Worm (Caenorhabditis elegans) whole organism, L2 larva: ENCODE results near the gene F26G1.2.

Experiments used
- F13H6.1 ChIP-seq: sonication (generic microtip); optimal IDR thresholded peaks from 2 replicates; lab custom pipeline; 2016; ENCODE audit warnings: missing genetic modification characterization, missing compliant biosample characterization
- Y55F3AM.14 ChIP-seq: fragments of 200-800 bp; sonication (Bioruptor generic); optimal IDR thresholded peaks from 2 replicates; lab custom pipeline; 2018; ENCODE audit warnings: mild to moderate bottlenecking, missing genetic modification characterization, missing compliant biosample characterization
- ama-1 ChIP-seq: fragments of 150-350 bp; optimal IDR thresholded peaks from 2 replicates; lab custom pipeline; 2018; ENCODE audit warnings: inconsistent platforms
- blmp-1 ChIP-seq: sonication (generic microtip); optimal IDR thresholded peaks from 2 replicates; lab custom pipeline; 2017; ENCODE audit warnings: missing genetic modification characterization, mild to moderate bottlenecking, missing compliant biosample characterization, antibody characterized with exemption, moderate library complexity; ENCODE audit not compliant: insufficient read depth
- ceh-16 ChIP-seq: fragments of 150-350 bp; optimal IDR thresholded peaks from 2 replicates; lab custom pipeline; 2014; ENCODE audit warnings: missing biosample characterization, missing genetic modification characterization
- ceh-82 ChIP-seq: fragments of 150-350 bp; optimal IDR thresholded peaks from 2 replicates; lab custom pipeline; 2014; ENCODE audit warnings: missing biosample characterization, missing genetic modification characterization
- crh-2 ChIP-seq: sonication (generic microtip); optimal IDR thresholded peaks from 2 replicates; lab custom pipeline; 2017; ENCODE audit warnings: missing biosample characterization, missing genetic modification characterization
- egl-27 ChIP-seq: sonication (generic microtip); optimal IDR thresholded peaks from 3 replicates; lab custom pipeline; 2017; ENCODE audit warnings: missing biosample characterization, missing genetic modification reagents, missing genetic modification characterization
- fos-1 ChIP-seq: fragments of 150-350 bp; optimal IDR thresholded peaks from 2 replicates; lab custom pipeline; 2014; ENCODE audit warnings: missing biosample characterization, missing genetic modification characterization
- gmeb-1 ChIP-seq: fragments of 150-350 bp; optimal IDR thresholded peaks from 2 replicates; lab custom pipeline; 2014; ENCODE audit warnings: missing biosample characterization, missing genetic modification characterization
- lin-11 ChIP-seq: fragments of 150-350 bp; sonication (generic microtip); optimal IDR thresholded peaks from 2 replicates; lab custom pipeline; 2014; ENCODE audit warnings: missing biosample characterization, missing genetic modification characterization, inconsistent platforms, mixed read lengths
- lin-13 ChIP-seq: fragments of 150-350 bp; optimal IDR thresholded peaks from 2 replicates; lab custom pipeline; 2014; ENCODE audit warnings: missing biosample characterization, missing genetic modification reagents, missing genetic modification characterization
- lsy-2 ChIP-seq, 2 experiments: fragments of 150-350 bp in 1 of 2; sonication (generic microtip) in 1 of 2; optimal IDR thresholded peaks; 2 replicates each; lab custom pipeline; 2014 to 2017; ENCODE audit warnings: missing biosample characterization in 2 of 2, missing genetic modification characterization in 2 of 2
- mab-5 ChIP-seq: fragments of 150-350 bp; optimal IDR thresholded peaks from 2 replicates; lab custom pipeline; 2014; ENCODE audit warnings: missing biosample characterization, missing genetic modification characterization
- mbf-1 ChIP-seq: sonication (generic microtip); optimal IDR thresholded peaks from 2 replicates; lab custom pipeline; 2017; ENCODE audit warnings: missing biosample characterization, missing genetic modification characterization
- mdl-1 ChIP-seq, 2 experiments: fragments of 150-350 bp in 1 of 2; sonication (generic microtip) in 1 of 2; optimal IDR thresholded peaks; 2 replicates each; lab custom pipeline; 2017; ENCODE audit warnings: missing biosample characterization in 2 of 2, missing genetic modification characterization in 2 of 2
- nhr-11 ChIP-seq: fragments of 150-350 bp; optimal IDR thresholded peaks from 2 replicates; lab custom pipeline; 2014; ENCODE audit warnings: missing biosample characterization, missing genetic modification characterization
- nhr-12 ChIP-seq: fragments of 150-350 bp; optimal IDR thresholded peaks from 2 replicates; lab custom pipeline; 2014; ENCODE audit warnings: missing biosample characterization, missing genetic modification characterization
- nhr-129 ChIP-seq: fragments of 150-350 bp; optimal IDR thresholded peaks from 2 replicates; lab custom pipeline; 2014; ENCODE audit warnings: missing biosample characterization, missing genetic modification characterization
- nhr-21 ChIP-seq: fragments of 150-350 bp; optimal IDR thresholded peaks from 2 replicates; lab custom pipeline; 2014; ENCODE audit warnings: missing biosample characterization, missing genetic modification characterization
- nhr-237 ChIP-seq: fragments of 150-350 bp; optimal IDR thresholded peaks from 2 replicates; lab custom pipeline; 2014; ENCODE audit warnings: missing biosample characterization, missing genetic modification characterization
- nhr-25 ChIP-seq: fragments of 150-350 bp; sonication (generic microtip); optimal IDR thresholded peaks from 3 replicates; lab custom pipeline; 2014; ENCODE audit warnings: missing biosample characterization, missing genetic modification characterization
- nhr-6 ChIP-seq: fragments of 150-350 bp; optimal IDR thresholded peaks from 2 replicates; lab custom pipeline; 2014; ENCODE audit warnings: missing biosample characterization, missing genetic modification characterization
- nhr-77 ChIP-seq: fragments of 150-350 bp; optimal IDR thresholded peaks from 2 replicates; lab custom pipeline; 2014; ENCODE audit warnings: missing biosample characterization, missing genetic modification characterization
- skn-1 ChIP-seq: sonication (generic microtip); optimal IDR thresholded peaks from 2 replicates; lab custom pipeline; 2017; ENCODE audit warnings: missing biosample characterization, missing genetic modification characterization
- sma-9 ChIP-seq, 2 experiments: fragments of 150-350 bp in 1 of 2; sonication (generic microtip) in 1 of 2; optimal IDR thresholded peaks; 2 replicates each; lab custom pipeline; 2014 to 2016; ENCODE audit warnings: missing genetic modification characterization in 2 of 2, mild to moderate bottlenecking in 1 of 2, missing biosample characterization in 1 of 2, missing compliant biosample characterization in 1 of 2, missing genetic modification reagents in 1 of 2, moderate library complexity in 1 of 2
- snpc-4 ChIP-seq: fragments of 150-350 bp; optimal IDR thresholded peaks from 2 replicates; lab custom pipeline; 2014; ENCODE audit warnings: missing biosample characterization, missing genetic modification characterization
- unc-39 ChIP-seq: fragments of 150-350 bp; optimal IDR thresholded peaks from 2 replicates; lab custom pipeline; 2014; ENCODE audit warnings: missing biosample characterization, missing genetic modification characterization
- unc-55 ChIP-seq: fragments of 150-350 bp; sonication (generic microtip); optimal IDR thresholded peaks from 3 replicates; lab custom pipeline; 2014; ENCODE audit warnings: missing biosample characterization, missing genetic modification reagents, missing genetic modification characterization
- unc-62 ChIP-seq: fragments of 150-350 bp; optimal IDR thresholded peaks from 2 replicates; lab custom pipeline; 2014; ENCODE audit warnings: missing biosample characterization, missing genetic modification reagents, missing genetic modification characterization
- zag-1 ChIP-seq: fragments of 150-350 bp; optimal IDR thresholded peaks from 2 replicates; lab custom pipeline; 2014; ENCODE audit warnings: missing biosample characterization, missing genetic modification characterization
- ztf-1 ChIP-seq: fragments of 200-800 bp; sonication (Bioruptor generic); conservative IDR thresholded peaks from 2 replicates; pipeline ENCODE4 v1.3.6; 2022; ENCODE audit warnings: missing genetic modification characterization, missing compliant biosample characterization
- ztf-4 ChIP-seq: fragments of 150-350 bp; optimal IDR thresholded peaks from 2 replicates; lab custom pipeline; 2014; ENCODE audit warnings: missing biosample characterization, missing genetic modification characterization

F26G1.2 gene

DNA sequence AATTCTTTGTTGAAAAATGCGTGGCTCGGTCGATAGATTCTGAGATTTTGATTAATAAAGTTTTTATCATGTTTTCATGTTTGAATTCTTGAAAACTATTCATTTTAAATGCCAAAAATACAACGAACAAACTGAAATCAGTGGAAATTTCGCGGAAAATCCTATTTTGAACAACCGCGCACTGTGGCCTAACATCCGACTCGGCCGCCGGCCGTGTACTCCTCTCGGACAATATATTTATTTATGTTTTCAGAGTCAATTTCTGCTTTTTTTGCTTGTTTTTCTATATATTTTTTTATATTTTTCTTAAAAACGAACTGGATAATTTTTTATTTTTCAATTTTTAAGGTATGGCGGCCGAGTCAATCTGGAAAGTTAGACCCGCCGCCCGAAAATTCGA lies 28.4 kb downstream of the F26G1.2 start, which contains the start of gene F26G1.1 (continued):
- TF ChIP-seq mdl-1 (tag; optimal IDR thresholded peaks at IDR 0.05; lab: Kevin White, UChicago) (no peak), sma-9 (GFP tag; optimal IDR thresholded peaks at IDR 0.05; lab: Kevin White, UChicago) (peak; percentile 76), sma-9 (tag; optimal IDR thresholded peaks at IDR 0.05; lab: Kevin White, UChicago) (no peak), ceh-82 (tag; lab: Kevin White, UChicago) (no peak)

DNA sequence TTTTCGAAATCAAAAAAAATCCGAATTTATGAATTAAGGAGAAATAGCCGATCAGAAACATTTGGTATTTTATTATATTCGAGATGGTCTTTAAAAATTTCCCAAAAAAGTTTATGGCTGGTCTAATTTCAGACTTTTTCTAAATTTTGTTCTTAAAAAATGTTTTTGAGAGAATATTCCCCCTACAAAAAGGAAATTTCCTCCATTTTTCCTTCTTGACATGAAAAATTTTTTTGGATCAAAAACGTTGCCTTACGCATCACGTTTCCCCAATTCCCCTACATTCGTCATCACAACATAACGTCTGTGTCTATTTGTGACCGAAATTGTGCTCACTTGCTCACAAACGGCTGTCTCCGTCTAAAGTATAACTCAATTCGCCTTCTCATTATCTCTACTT lies 30.4 kb downstream of the F26G1.2 start:
- no peak for TF ChIP-seq fos-1 (tag; lab: Kevin White, UChicago)
- TF ChIP-seq lin-11 = no peak
- TF ChIP-seq unc-39 (tag; lab: Kevin White, UChicago) = no peak
- TF ChIP-seq mab-5 = no peak
- no peak for TF ChIP-seq unc-55 (GFP tag; lab: Kevin White, UChicago)
- no peak for TF ChIP-seq gmeb-1
- no peak for TF ChIP-seq zag-1

DNA sequence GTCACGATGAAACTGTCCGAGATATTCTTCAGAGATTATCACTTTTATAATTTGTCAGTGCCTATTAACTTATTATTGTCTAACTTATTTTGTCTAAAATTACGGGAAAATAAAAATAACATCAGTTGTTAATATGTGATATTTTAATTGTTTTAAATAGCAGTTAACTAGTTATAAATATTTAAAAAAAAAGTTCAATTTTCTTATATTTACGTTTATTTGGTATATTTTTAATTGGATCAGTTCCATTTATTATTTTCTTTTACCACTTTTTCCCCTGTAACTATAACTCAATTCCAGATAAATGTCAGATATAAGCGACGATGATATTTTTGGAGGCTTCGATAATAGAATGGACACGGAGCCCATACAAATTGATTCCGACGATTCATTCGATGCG lies 32.6 kb downstream of the F26G1.2 start, which contains the start of gene C33F10.4:
Gene C33F10.4 (plus strand): TSS at position 301 of the 400 bp plus-strand sequence.
- TF ChIP-seq unc-39 (tag; lab: Kevin White, UChicago) = no peak
- TF ChIP-seq unc-62 (GFP tag; lab: Kevin White, UChicago) = no peak
- TF ChIP-seq sma-9 (GFP tag; optimal IDR thresholded peaks at IDR 0.05; lab: Kevin White, UChicago) = no peak
- TF ChIP-seq sma-9 (tag; optimal IDR thresholded peaks at IDR 0.05; lab: Kevin White, UChicago) = no peak
- no peak for TF ChIP-seq F13H6.1 (tag; lab: Kevin White, UChicago)
- TF ChIP-seq Y55F3AM.14 (GFP tag; lab: Kevin White, UChicago) = no peak
- no peak for TF ChIP-seq nhr-21 (tag; lab: Kevin White, UChicago)
- TF ChIP-seq nhr-25 (tag; lab: Kevin White, UChicago) = no peak
- no peak for TF ChIP-seq ztf-4
- TF ChIP-seq zag-1 = no peak
- TF ChIP-seq lin-13 (GFP tag; lab: Kevin White, UChicago) = no peak
- no peak for TF ChIP-seq egl-27 (tag; lab: Kevin White, UChicago)
- TF ChIP-seq nhr-11 (tag; lab: Kevin White, UChicago) = no peak

DNA sequence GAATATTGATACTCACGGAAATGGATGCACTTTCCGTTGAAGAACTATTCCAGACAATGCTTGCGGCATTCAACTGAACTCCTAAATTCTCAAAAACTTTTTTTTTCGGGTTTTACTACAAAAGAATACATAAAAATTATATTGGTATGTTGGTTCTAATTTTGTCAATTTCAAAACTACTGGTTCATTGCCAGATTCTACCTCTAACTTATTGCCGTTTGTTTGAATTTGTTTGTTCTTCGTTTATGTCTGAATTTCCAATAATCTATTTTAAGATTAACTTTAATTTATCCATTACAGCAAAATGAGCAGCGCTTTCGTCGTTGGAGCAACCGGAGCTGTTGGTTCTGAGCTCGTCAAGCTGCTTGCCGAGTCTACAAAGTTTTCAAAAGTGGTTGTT lies 34.2 kb downstream of the F26G1.2 start, which contains the start of gene C33F10.14:
Gene C33F10.14 (plus strand): TSS at position 301 of the 400 bp plus-strand sequence.
- TF ChIP-seq crh-2 (tag; lab: Kevin White, UChicago) (no peak), skn-1 (tag; lab: Kevin White, UChicago) (no peak), zag-1 (no peak), ama-1 (lab: Kevin White, UChicago) (no peak), nhr-237 (tag; lab: Kevin White, UChicago) (no peak)

DNA sequence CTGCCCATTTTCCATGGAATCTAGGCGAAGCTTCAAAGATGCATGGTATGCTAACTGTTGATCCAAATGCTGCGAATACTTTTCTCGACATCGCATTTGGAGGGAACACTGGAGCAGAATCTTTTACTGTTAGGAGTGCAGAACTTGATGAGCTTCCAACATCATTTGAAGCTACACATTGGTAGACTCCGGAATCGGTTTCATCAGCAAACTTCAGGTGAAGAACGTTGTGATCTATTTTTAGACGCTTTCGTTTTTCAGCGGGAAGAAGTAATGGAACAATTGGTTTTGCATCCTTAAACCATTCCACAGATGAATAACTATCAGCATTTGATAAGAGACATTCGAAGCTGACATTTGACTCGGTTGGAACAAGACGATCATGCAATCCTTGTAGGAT lies 37.6 kb downstream of the F26G1.2 start:
- TF ChIP-seq ztf-1 (GFP tag; lab: Robert Waterston, UW) = no peak
- TF ChIP-seq fos-1 (tag; lab: Kevin White, UChicago) = no peak
- no peak for TF ChIP-seq nhr-12
- no peak for TF ChIP-seq ceh-16 (tag; lab: Kevin White, UChicago)

DNA sequence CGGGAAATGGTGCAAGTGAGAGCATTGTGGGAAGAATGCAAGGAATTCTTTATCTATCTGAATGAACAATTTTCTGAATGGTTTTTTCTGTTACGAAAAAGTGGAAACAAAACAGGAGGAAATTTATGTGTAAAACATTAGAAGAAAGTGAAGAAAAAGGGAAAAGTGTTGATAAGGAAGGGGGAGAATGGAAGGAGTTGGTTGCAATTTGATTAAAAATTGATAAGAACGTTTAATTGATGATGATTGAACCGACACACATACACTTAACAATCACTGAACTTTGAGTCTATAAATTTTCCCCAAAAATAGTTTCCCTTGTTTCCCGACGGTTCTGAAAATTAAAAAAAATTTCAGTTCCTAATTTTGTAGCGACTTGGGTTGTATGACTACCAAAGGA lies 40.0 kb downstream of the F26G1.2 start:
- TF ChIP-seq blmp-1 (tag; lab: Kevin White, UChicago) (peak; percentile 77), fos-1 (tag; lab: Kevin White, UChicago) (peak; percentile 83), crh-2 (tag; lab: Kevin White, UChicago) (peak; percentile 24), nhr-6 (tag; lab: Kevin White, UChicago) (no peak)

DNA sequence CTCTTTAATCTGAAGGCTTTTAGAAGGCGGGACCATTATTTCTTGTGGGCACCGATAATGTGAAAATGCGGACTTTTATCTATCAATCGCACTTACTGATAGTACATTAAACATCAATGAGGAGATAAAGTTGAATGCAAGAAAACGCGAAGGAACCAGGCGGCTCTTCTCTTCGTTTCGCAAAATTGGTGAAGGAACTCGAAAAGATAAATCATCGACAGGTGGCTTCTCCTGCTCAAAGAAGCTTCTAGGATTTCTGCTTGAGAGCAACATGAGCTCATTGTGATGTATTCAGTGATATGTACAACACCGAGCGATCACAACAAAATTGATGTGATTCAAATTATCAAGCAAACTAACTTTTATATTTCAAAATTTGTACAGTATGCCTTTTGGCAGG lies 42.9 kb downstream of the F26G1.2 start:
- TF ChIP-seq sma-9 (GFP tag; optimal IDR thresholded peaks at IDR 0.05; lab: Kevin White, UChicago) (peak; percentile 48), sma-9 (tag; optimal IDR thresholded peaks at IDR 0.05; lab: Kevin White, UChicago) (no peak), F13H6.1 (tag; lab: Kevin White, UChicago) (peak; percentile 35), unc-62 (GFP tag; lab: Kevin White, UChicago) (no peak), snpc-4 (no peak), nhr-21 (tag; lab: Kevin White, UChicago) (no peak), mbf-1 (tag; lab: Kevin White, UChicago) (no peak), fos-1 (tag; lab: Kevin White, UChicago) (no peak), gmeb-1 (no peak), ztf-1 (GFP tag; lab: Robert Waterston, UW) (no peak), nhr-129 (peak; percentile 16), nhr-25 (tag; lab: Kevin White, UChicago) (no peak), nhr-77 (tag; lab: Kevin White, UChicago) (no peak), unc-55 (GFP tag; lab: Kevin White, UChicago) (no peak), lsy-2 (tag; optimal IDR thresholded peaks at IDR 0.05; lab: Kevin White, UChicago) (peak in 1 of 2 experiments; percentile 40), mab-5 (no peak)
